Worm (Caenorhabditis elegans) whole organism, L3 larva: ENCODE results near the gene F13A7.11.

Source experiments
- ama-1 ChIP-seq: fragments of 150-350 bp; optimal IDR thresholded peaks from 2 replicates; lab custom pipeline; 2018
- elt-3 ChIP-seq, 3 experiments: fragments of 150-350 bp in 1 of 3; sonication (generic microtip) in 2 of 3; optimal IDR thresholded peaks; 2 replicates in 2 of 3; 4 replicates in 1 of 3; lab custom pipeline; 2014 to 2017; ENCODE audit warnings: missing biosample characterization in 3 of 3, missing genetic modification characterization in 3 of 3
- fkh-10 ChIP-seq: sonication (generic microtip); optimal IDR thresholded peaks from 2 replicates; lab custom pipeline; 2017; ENCODE audit warnings: missing biosample characterization, missing genetic modification reagents, missing genetic modification characterization
- nhr-237 ChIP-seq: fragments of 150-350 bp; optimal IDR thresholded peaks from 2 replicates; lab custom pipeline; 2014; ENCODE audit warnings: missing biosample characterization, missing genetic modification characterization
- pqm-1 ChIP-seq: fragments of 150-350 bp; optimal IDR thresholded peaks from 2 replicates; lab custom pipeline; 2017; ENCODE audit warnings: missing biosample characterization, missing genetic modification characterization, inconsistent platforms
- unc-62 ChIP-seq: fragments of 150-350 bp; sonication (generic microtip); optimal IDR thresholded peaks from 4 replicates; lab custom pipeline; 2014; ENCODE audit warnings: missing biosample characterization, missing genetic modification reagents, missing genetic modification characterization
- zag-1 ChIP-seq: fragments of 150-350 bp; optimal IDR thresholded peaks from 2 replicates; lab custom pipeline; 2014; ENCODE audit warnings: missing biosample characterization, missing genetic modification characterization
- ztf-11 ChIP-seq: fragments of 150-350 bp; optimal IDR thresholded peaks from 2 replicates; lab custom pipeline; 2014; ENCODE audit warnings: missing biosample characterization, missing genetic modification characterization

DNA sequence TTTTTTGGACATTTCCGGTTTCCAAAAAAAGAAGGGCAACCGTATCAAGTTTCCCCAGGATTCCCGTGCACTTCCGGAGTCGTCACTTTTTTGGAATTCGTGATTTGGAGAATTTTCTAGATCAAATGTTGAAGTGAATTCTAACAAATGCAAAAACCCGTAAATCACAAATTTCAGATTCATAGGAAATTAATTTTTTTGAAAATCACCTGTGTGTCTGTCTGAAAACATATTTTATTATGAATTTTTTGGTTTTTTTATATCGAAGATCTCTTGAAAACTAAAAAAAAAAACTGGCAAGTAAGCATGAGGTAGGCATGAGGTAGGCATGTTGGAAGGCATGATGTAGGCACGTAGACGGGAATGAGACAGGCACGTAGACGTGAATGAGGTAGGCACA is 45.0 kb downstream of the F13A7.11 start:
- TF ChIP-seq ama-1 (no peak), unc-62 (GFP tag; lab: Kevin White, UChicago) (no peak), ztf-11 (tag; lab: Kevin White, UChicago) (no peak), elt-3 (tag; optimal IDR thresholded peaks at IDR 0.05; lab: Kevin White, UChicago) (no peak), zag-1 (no peak), nhr-237 (tag; lab: Kevin White, UChicago) (no peak), fkh-10 (GFP tag; lab: Kevin White, UChicago) (no peak), pqm-1 (no peak)
